Fruit fly (Drosophila melanogaster) whole organism, prepupa: ENCODE results near the gene fz2.
A peak's percentile ranks its signal among the peaks of the same experiment; 100 is the strongest.

Source experiments
- Blimp-1 ChIP-seq: fragments of 200-800 bp; sonication (Bioruptor generic); optimal IDR thresholded peaks from 3 replicates; lab custom pipeline; 2017; ENCODE audit warnings: missing biosample characterization, missing genetic modification characterization, mild to moderate bottlenecking, moderate library complexity, missing genetic modification reagents
- CG10631 ChIP-seq: fragments of 200-800 bp; sonication (Bioruptor generic); optimal IDR thresholded peaks from 2 replicates; lab custom pipeline; 2016; ENCODE audit warnings: missing biosample characterization, missing genetic modification characterization
- CG11902 ChIP-seq: fragments of 200-800 bp; sonication (Bioruptor generic); optimal IDR thresholded peaks from 3 replicates; lab custom pipeline; 2016; ENCODE audit warnings: missing biosample characterization, missing genetic modification characterization
- CG15336 ChIP-seq: fragments of 200-800 bp; sonication (Bioruptor generic); IDR thresholded peaks from 2 replicates; pipeline ENCODE4 v1.3.6; 2022; ENCODE audit warnings: missing biosample characterization, missing genetic modification characterization
- CG16779 ChIP-seq: fragments of 200-800 bp; sonication (Bioruptor generic); optimal IDR thresholded peaks from 3 replicates; lab custom pipeline; 2017; ENCODE audit warnings: missing biosample characterization, mild to moderate bottlenecking, missing genetic modification characterization
- CG3032 ChIP-seq: fragments of 200-800 bp; optimal IDR thresholded peaks from 2 replicates; lab custom pipeline; 2019; ENCODE audit warnings: missing biosample characterization, mild to moderate bottlenecking, missing genetic modification characterization, moderate library complexity
- CG32006 ChIP-seq: fragments of 200-800 bp; sonication (Bioruptor generic); optimal IDR thresholded peaks from 3 replicates; lab custom pipeline; 2017; ENCODE audit warnings: missing biosample characterization, mild to moderate bottlenecking, missing genetic modification characterization
- CG4318 ChIP-seq: fragments of 200-800 bp; sonication (Bioruptor generic); optimal IDR thresholded peaks from 3 replicates; lab custom pipeline; 2017; ENCODE audit warnings: missing biosample characterization, mild to moderate bottlenecking, missing genetic modification characterization
- CG6163 ChIP-seq: fragments of 200-800 bp; sonication (Bioruptor generic); IDR thresholded peaks from 3 replicates; pipeline ENCODE4 v1.3.6; 2022; ENCODE audit warnings: missing biosample characterization, missing genetic modification characterization
- CG6276 ChIP-seq: fragments of 200-800 bp; sonication (Bioruptor generic); optimal IDR thresholded peaks from 2 replicates; lab custom pipeline; 2017; ENCODE audit warnings: missing biosample characterization, mild to moderate bottlenecking, missing genetic modification characterization
- CG6808 ChIP-seq: fragments of 200-800 bp; sonication (Bioruptor generic); optimal IDR thresholded peaks from 3 replicates; lab custom pipeline; 2017; ENCODE audit warnings: missing biosample characterization, missing genetic modification characterization, mild to moderate bottlenecking, moderate library complexity, missing genetic modification reagents
- CG6854 ChIP-seq: fragments of 200-800 bp; sonication (Bioruptor generic); optimal IDR thresholded peaks from 2 replicates; lab custom pipeline; 2017; ENCODE audit warnings: missing biosample characterization, mild to moderate bottlenecking, missing genetic modification characterization
- CG7368 ChIP-seq: fragments of 200-800 bp; sonication (Bioruptor generic); optimal IDR thresholded peaks from 3 replicates; lab custom pipeline; 2016; ENCODE audit warnings: missing biosample characterization, missing genetic modification characterization
- CG9139 ChIP-seq: fragments of 200-800 bp; sonication (Bioruptor generic); optimal IDR thresholded peaks from 3 replicates; lab custom pipeline; 2017; ENCODE audit warnings: missing biosample characterization, mild to moderate bottlenecking, missing genetic modification characterization
- Eip75B ChIP-seq: fragments of 200-800 bp; sonication (Bioruptor generic); optimal IDR thresholded peaks from 3 replicates; lab custom pipeline; 2016; ENCODE audit warnings: missing biosample characterization, missing genetic modification characterization
- Eip78C ChIP-seq: fragments of 200-800 bp; sonication (Bioruptor generic); peaks from one replicate; lab custom pipeline; 2016; ENCODE audit warnings: missing biosample characterization, missing genetic modification characterization
- Eip93F ChIP-seq: fragments of 200-800 bp; sonication (Bioruptor generic); optimal IDR thresholded peaks from 2 replicates; lab custom pipeline; 2016; ENCODE audit warnings: missing biosample characterization, mild to moderate bottlenecking, missing genetic modification characterization
- Ets96B ChIP-seq: fragments of 200-800 bp; optimal IDR thresholded peaks from 2 replicates; lab custom pipeline; 2019; ENCODE audit warnings: missing biosample characterization, mild to moderate bottlenecking, missing genetic modification characterization, moderate library complexity
- Hr38 ChIP-seq: sonication (Bioruptor generic); optimal IDR thresholded peaks from 2 replicates; lab custom pipeline; 2016; ENCODE audit warnings: missing biosample characterization, missing genetic modification characterization
- Lpt ChIP-seq: fragments of 200-800 bp; sonication (Bioruptor generic); optimal IDR thresholded peaks from 3 replicates; lab custom pipeline; 2016; ENCODE audit warnings: missing biosample characterization, missing genetic modification characterization
- Met ChIP-seq: fragments of 200-800 bp; sonication (Bioruptor generic); optimal IDR thresholded peaks from 3 replicates; lab custom pipeline; 2016; ENCODE audit warnings: missing biosample characterization, missing genetic modification characterization
- OdsH ChIP-seq: fragments of 200-800 bp; sonication (Bioruptor generic); optimal IDR thresholded peaks from 3 replicates; lab custom pipeline; 2016; ENCODE audit warnings: missing biosample characterization, missing genetic modification characterization
- Sox14 ChIP-seq: fragments of 200-800 bp; sonication (Bioruptor generic); optimal IDR thresholded peaks from 3 replicates; lab custom pipeline; 2016; ENCODE audit warnings: missing biosample characterization, missing genetic modification characterization
- achi ChIP-seq: fragments of 200-800 bp; sonication (Bioruptor generic); optimal IDR thresholded peaks from 3 replicates; lab custom pipeline; 2016; ENCODE audit warnings: missing biosample characterization, missing genetic modification characterization
- acj6 ChIP-seq: fragments of 200-800 bp; sonication (Bioruptor generic); optimal IDR thresholded peaks from 3 replicates; lab custom pipeline; 2016; ENCODE audit warnings: missing biosample characterization, missing genetic modification characterization
- cyc ChIP-seq: fragments of 200-800 bp; sonication (Bioruptor generic); optimal IDR thresholded peaks from 3 replicates; lab custom pipeline; 2016; ENCODE audit warnings: missing biosample characterization, missing genetic modification characterization
- dsx ChIP-seq: fragments of 200-800 bp; optimal IDR thresholded peaks from 3 replicates; lab custom pipeline; 2019; ENCODE audit warnings: missing biosample characterization, mild to moderate bottlenecking, missing genetic modification characterization, moderate library complexity; ENCODE audit not compliant: poor library complexity, severe bottlenecking
- eg ChIP-seq: fragments of 200-800 bp; sonication (Bioruptor generic); IDR thresholded peaks from 3 replicates; pipeline ENCODE4 v1.3.6; 2022; ENCODE audit warnings: missing biosample characterization, missing genetic modification characterization
- fkh ChIP-seq: fragments of 200-800 bp; sonication (Bioruptor generic); optimal IDR thresholded peaks from 3 replicates; lab custom pipeline; 2017; ENCODE audit warnings: missing biosample characterization, mild to moderate bottlenecking, missing genetic modification characterization, moderate library complexity
- lz ChIP-seq: fragments of 200-800 bp; sonication (Bioruptor generic); optimal IDR thresholded peaks from 3 replicates; lab custom pipeline; 2016; ENCODE audit warnings: missing biosample characterization, missing genetic modification characterization
- pdm3 ChIP-seq: fragments of 200-800 bp; sonication (Bioruptor generic); optimal IDR thresholded peaks from 3 replicates; lab custom pipeline; 2016; ENCODE audit warnings: missing biosample characterization, missing genetic modification characterization
- salr ChIP-seq, 2 experiments: fragments of 200-800 bp; sonication (Bioruptor generic); optimal IDR thresholded peaks; 3 replicates each; lab custom pipeline; 2016 to 2018; ENCODE audit warnings: missing biosample characterization in 2 of 2, missing genetic modification characterization in 2 of 2, mild to moderate bottlenecking in 1 of 2
- spab ChIP-seq: fragments of 200-800 bp; sonication (Bioruptor generic); optimal IDR thresholded peaks from 2 replicates; lab custom pipeline; 2017; ENCODE audit warnings: missing biosample characterization, mild to moderate bottlenecking, missing genetic modification characterization, missing genetic modification reagents
- ss ChIP-seq, 2 experiments: fragments of 200-800 bp; sonication (Bioruptor generic); optimal IDR thresholded peaks; 2 replicates in 1 of 2; 3 replicates in 1 of 2; lab custom pipeline; 2017 to 2018; ENCODE audit warnings: mild to moderate bottlenecking in 2 of 2, missing biosample characterization in 2 of 2, missing genetic modification characterization in 2 of 2, moderate library complexity in 1 of 2
- svp ChIP-seq: fragments of 200-800 bp; sonication (Bioruptor generic); peaks from one replicate; lab custom pipeline; 2016; ENCODE audit warnings: missing biosample characterization, missing genetic modification characterization
- topi ChIP-seq: fragments of 200-800 bp; sonication (Bioruptor generic); optimal IDR thresholded peaks from 3 replicates; lab custom pipeline; 2016; ENCODE audit warnings: missing biosample characterization, missing genetic modification characterization
- vri ChIP-seq: fragments of 200-800 bp; sonication (Bioruptor generic); optimal IDR thresholded peaks from 3 replicates; lab custom pipeline; 2016; ENCODE audit warnings: missing biosample characterization, mild to moderate bottlenecking, missing genetic modification characterization

Gene fz2

dm6 chr3L:19140084-19141011 is 94.8 kb downstream of the fz2 start:
- TF ChIP-seq CG3032 (tag; lab: Kevin White, UChicago) (peak; percentile 2), topi (GFP tag; lab: Kevin White, UChicago) (no peak), Eip78C (peak; percentile 15), svp (GFP tag; lab: Kevin White, UChicago) (peak; percentile 24), Met (no peak), ss (GFP tag; optimal IDR thresholded peaks at IDR 0.05; lab: Kevin White, UChicago) (no peak), OdsH (GFP tag; lab: Kevin White, UChicago) (no peak), pdm3 (GFP tag; lab: Kevin White, UChicago) (no peak), CG4318 (GFP tag; lab: Kevin White, UChicago) (no peak), CG7368 (GFP tag; lab: Kevin White, UChicago) (no peak), dsx (GFP tag; lab: Kevin White, UChicago) (no peak)

- peak; percentile 16 for TF ChIP-seq Eip78C
- TF ChIP-seq Blimp-1 (GFP tag; lab: Kevin White, UChicago) = no peak
Measured at dm6 chr3L:19138925-19139503, 96.2 kb downstream of the fz2 start, which contains the start of gene CG14082. CG14082 (minus strand) TSS chr3L:19138975.

- TF ChIP-seq Sox14 (GFP tag; lab: Kevin White, UChicago) (no peak), CG16779 (tag; lab: Kevin White, UChicago) (no peak), spab (GFP tag; lab: Kevin White, UChicago) (no peak)
Measured at dm6 chr3L:19132586-19132985, 102.6 kb downstream of the fz2 start.

dm6 chr3L:19129565-19129964 is 105.6 kb downstream of the fz2 start, which contains the start of gene Spn75F:
Spn75F (minus strand) TSS chr3L:19129665.
- TF ChIP-seq svp (GFP tag; lab: Kevin White, UChicago) (peak; percentile 38), Eip78C (no peak)

- TF ChIP-seq cyc (GFP tag; lab: Kevin White, UChicago) (no peak), Eip78C (peak; percentile 66)
Measured at dm6 chr3L:19100188-19100587, 135.0 kb downstream of the fz2 start, which contains the start of gene Gem2. Gem2 (minus strand) TSS chr3L:19100363.

- TF ChIP-seq Ets96B (peak; percentile 83), CG6276 (GFP tag; lab: Kevin White, UChicago) (no peak), lz (GFP tag; lab: Kevin White, UChicago) (peak; percentile 70), Eip75B (peak; percentile 74), CG7368 (GFP tag; lab: Kevin White, UChicago) (peak; percentile 55), CG11902 (peak; percentile 52), Hr38 (no peak), Blimp-1 (GFP tag; lab: Kevin White, UChicago) (peak; percentile 34), Eip78C (peak; percentile 93), salr (GFP tag; optimal IDR thresholded peaks at IDR 0.05; lab: Kevin White, UChicago) (peak in 1 of 2 experiments; percentile 76), CG10631 (GFP tag; lab: Kevin White, UChicago) (peak; percentile 92), topi (GFP tag; lab: Kevin White, UChicago) (peak; percentile 69), CG9139 (GFP tag; lab: Kevin White, UChicago) (no peak), CG15336 (GFP tag; lab: Robert Waterston, UW) (peak; percentile 88), Eip93F (peak; percentile 17), eg (GFP tag; lab: Robert Waterston, UW) (peak; percentile 86), vri (no peak), CG4318 (GFP tag; lab: Kevin White, UChicago) (peak; percentile 82), CG32006 (GFP tag; lab: Kevin White, UChicago) (peak; percentile 91), Lpt (peak; percentile 65), CG6163 (GFP tag; lab: Robert Waterston, UW) (peak; percentile 83), CG3032 (tag; lab: Kevin White, UChicago) (peak; percentile 81), Sox14 (GFP tag; lab: Kevin White, UChicago) (peak; percentile 92), CG6808 (peak; percentile 60), fkh (GFP tag; lab: Kevin White, UChicago) (peak; percentile 60), CG6854 (GFP tag; lab: Kevin White, UChicago) (no peak), acj6 (GFP tag; lab: Kevin White, UChicago) (peak; percentile 87), achi (GFP tag; lab: Kevin White, UChicago) (peak; percentile 83)
Measured at dm6 chr3L:19097665-19098082, 137.5 kb downstream of the fz2 start, which contains the start of the genes Naxd and CG14079. Naxd (minus strand) TSS chr3L:19097709. CG14079 (plus strand) TSS chr3L:19097999.
